Worm (Caenorhabditis elegans) whole organism, midembryonic: ENCODE data around the gene odr-1.

Experiments
- T22C8.4 ChIP-seq: fragments of 200-800 bp; sonication (Bioruptor generic); IDR thresholded peaks from 2 replicates; pipeline ENCODE4 v1.3.6; 2022; ENCODE audit warnings: missing genetic modification characterization, missing compliant biosample characterization
- cog-1 ChIP-seq: sonication (generic microtip); optimal IDR thresholded peaks from 2 replicates; lab custom pipeline; 2016; ENCODE audit warnings: missing genetic modification characterization, missing compliant biosample characterization
- flt-1 ChIP-seq: fragments of 200-800 bp; sonication (Bioruptor generic); IDR thresholded peaks from 2 replicates; pipeline ENCODE4 v1.3.6; 2022; ENCODE audit warnings: missing genetic modification characterization, missing compliant biosample characterization
- klf-2 ChIP-seq: fragments of 200-800 bp; sonication (Bioruptor generic); conservative IDR thresholded peaks from 2 replicates; pipeline ENCODE4 v1.3.6; 2022; ENCODE audit warnings: missing genetic modification reagents, missing genetic modification characterization, missing compliant biosample characterization
- med-1 ChIP-seq: sonication (generic microtip); optimal IDR thresholded peaks from 2 replicates; lab custom pipeline; 2017; ENCODE audit warnings: missing genetic modification characterization, mild to moderate bottlenecking, missing compliant biosample characterization, antibody characterized with exemption, missing genetic modification reagents; ENCODE audit not compliant: insufficient read depth
- ref-1 ChIP-seq: fragments of 200-800 bp; sonication (Bioruptor generic); conservative IDR thresholded peaks from 2 replicates; pipeline ENCODE4 v1.3.6; 2022; ENCODE audit warnings: missing genetic modification reagents, missing genetic modification characterization, missing compliant biosample characterization
- tab-1 ChIP-seq: fragments of 200-800 bp; sonication (Bioruptor generic); IDR thresholded peaks from 2 replicates; pipeline ENCODE4 v1.3.6; 2022; ENCODE audit warnings: missing genetic modification characterization, missing compliant biosample characterization
- ztf-23 ChIP-seq: fragments of 200-800 bp; sonication (Bioruptor generic); IDR thresholded peaks from 2 replicates; pipeline ENCODE4 v1.3.6; 2022; ENCODE audit warnings: missing genetic modification reagents, missing genetic modification characterization, missing compliant biosample characterization
- ztf-29 ChIP-seq: fragments of 200-800 bp; sonication (Bioruptor generic); IDR thresholded peaks from 2 replicates; pipeline ENCODE4 v1.3.6; 2022; ENCODE audit warnings: missing genetic modification reagents, missing genetic modification characterization, missing compliant biosample characterization

Gene odr-1

DNA sequence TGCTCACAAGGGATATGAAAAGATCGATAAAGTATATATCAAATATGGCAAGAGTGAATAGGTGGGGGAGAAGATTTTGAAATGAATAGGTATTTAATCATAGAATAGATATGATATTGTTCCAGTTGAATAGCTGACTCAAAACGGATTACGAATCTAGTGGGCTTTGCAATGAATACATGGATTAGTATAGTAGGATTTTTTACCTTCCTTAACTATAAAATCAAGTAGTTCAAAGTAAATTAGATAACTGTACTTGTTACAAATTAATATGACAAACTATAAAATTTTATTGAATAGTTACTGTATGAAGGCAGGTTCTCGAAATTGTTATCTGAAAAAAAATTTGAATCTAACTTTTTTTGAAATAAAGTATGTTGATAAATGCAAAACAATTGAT, at the start of gene odr-1:
Gene odr-1 (minus strand): TSS at position 101 of the 400 bp plus-strand sequence.
- TF ChIP-seq ztf-23 (GFP tag; lab: Robert Waterston, UW) (no peak), tab-1 (no peak), ref-1 (GFP tag; lab: Robert Waterston, UW) (no peak), med-1 (GFP tag; lab: Kevin White, UChicago) (no peak), T22C8.4 (GFP tag; lab: Robert Waterston, UW) (no peak), ztf-29 (GFP tag; lab: Robert Waterston, UW) (no peak), klf-2 (GFP tag; lab: Robert Waterston, UW) (no peak), flt-1 (GFP tag; lab: Robert Waterston, UW) (no peak), cog-1 (tag; lab: Kevin White, UChicago) (no peak)

DNA sequence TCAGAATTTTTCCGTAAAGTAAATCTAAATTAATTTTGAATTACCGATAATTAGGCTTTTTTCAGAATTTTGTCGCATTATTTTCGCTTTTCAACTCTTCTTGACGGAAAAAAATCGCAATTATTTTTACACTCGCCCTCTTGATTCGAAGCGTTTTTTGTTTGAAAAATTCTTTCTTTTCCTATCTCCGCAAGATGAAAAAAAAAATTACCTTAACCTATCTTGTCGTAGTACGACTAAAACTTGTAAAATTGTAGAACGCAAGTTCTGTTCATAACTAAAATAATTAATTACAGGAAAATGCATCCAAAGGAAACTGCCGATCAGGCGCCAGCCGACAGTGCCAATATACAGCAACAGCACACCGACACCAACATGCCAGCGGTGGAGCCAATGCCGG, 49.3 kb upstream of the odr-1 start, which contains the start of gene F54B11.7:
Gene F54B11.7 (plus strand): TSS at position 301 of the 400 bp plus-strand sequence.
- no peak for TF ChIP-seq cog-1 (tag; lab: Kevin White, UChicago)
- no peak for TF ChIP-seq ref-1 (GFP tag; lab: Robert Waterston, UW)
- TF ChIP-seq ztf-23 (GFP tag; lab: Robert Waterston, UW): no peak
- no peak for TF ChIP-seq ztf-29 (GFP tag; lab: Robert Waterston, UW)
- TF ChIP-seq tab-1: no peak
- no peak for TF ChIP-seq flt-1 (GFP tag; lab: Robert Waterston, UW)
- TF ChIP-seq T22C8.4 (GFP tag; lab: Robert Waterston, UW): no peak
- TF ChIP-seq klf-2 (GFP tag; lab: Robert Waterston, UW): no peak
- TF ChIP-seq med-1 (GFP tag; lab: Kevin White, UChicago): no peak

DNA sequence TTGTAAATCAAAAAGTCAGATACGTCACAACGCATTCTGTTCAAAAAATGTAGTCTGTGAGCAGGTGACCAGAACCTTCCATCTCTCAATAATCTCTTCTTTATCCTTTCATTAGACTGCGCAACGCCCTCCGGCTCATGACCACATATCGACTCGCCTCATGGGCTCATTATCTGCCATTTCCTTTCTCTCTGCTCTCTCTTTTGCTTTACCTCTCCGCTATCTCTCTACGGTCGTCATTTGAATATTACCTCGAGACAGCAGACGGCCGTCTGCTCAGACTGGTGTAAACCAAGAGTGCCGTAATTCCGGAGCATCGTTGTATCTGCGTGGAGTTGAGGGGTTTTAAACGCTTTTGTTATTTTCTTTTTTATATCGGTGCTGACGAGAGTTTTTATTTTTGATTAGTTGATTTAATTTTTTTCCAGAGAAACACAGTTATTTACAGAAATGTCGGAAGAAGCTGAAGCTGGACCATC, 47.3 kb upstream of the odr-1 start, which contains the start of gene bra-1:
Gene bra-1 (plus strand): TSS at position 429 of the 479 bp plus-strand sequence.
- TF ChIP-seq med-1 (GFP tag; lab: Kevin White, UChicago) (no peak), ztf-23 (GFP tag; lab: Robert Waterston, UW) (peak; percentile 53; the same call in 1 of the 2 replicates), klf-2 (GFP tag; lab: Robert Waterston, UW) (no peak), cog-1 (tag; lab: Kevin White, UChicago) (peak; percentile 19), flt-1 (GFP tag; lab: Robert Waterston, UW) (peak; percentile 63)

DNA sequence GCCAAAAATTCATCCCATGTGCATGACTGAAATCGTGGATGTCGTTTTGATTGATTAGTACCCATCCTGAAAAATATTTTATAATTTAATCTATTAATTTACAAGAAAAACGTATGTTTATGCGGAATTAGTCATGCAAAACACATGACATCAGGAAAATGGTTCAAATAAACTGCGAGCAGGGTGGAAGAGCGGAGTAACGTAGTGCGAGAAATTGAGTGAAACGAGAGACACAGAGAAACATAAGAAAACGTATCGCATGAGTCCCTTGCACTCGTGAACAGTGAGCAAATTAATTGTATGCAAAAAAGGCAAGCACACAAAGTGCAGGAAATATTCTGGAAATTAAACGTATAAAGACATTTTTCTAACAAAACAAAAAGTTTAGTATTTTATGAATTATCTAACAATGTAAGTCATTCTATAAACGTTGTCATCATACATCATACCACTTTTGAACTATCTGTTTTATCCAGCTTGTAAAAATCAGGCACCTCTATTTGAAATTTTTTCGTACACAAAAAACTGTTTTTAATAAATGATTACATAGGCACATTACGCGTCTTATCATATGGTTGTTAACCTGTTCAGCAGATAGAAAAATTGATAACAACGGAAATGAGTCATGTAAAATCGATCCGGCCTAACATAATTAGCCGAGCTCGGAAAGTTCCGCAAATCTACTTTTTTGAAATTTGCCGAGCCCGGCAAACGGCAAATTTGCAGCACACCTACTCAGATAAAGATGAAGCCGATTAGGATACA, 45.4 kb upstream of the odr-1 start, which contains the start of gene F54B11.5:
Gene F54B11.5 (minus strand): TSS at position 66 of the 765 bp plus-strand sequence.
- TF ChIP-seq flt-1 (GFP tag; lab: Robert Waterston, UW) (0 out of 2 replicates have a peak, but pooled peaks have one; percentile 9), ref-1 (GFP tag; lab: Robert Waterston, UW) (no peak), cog-1 (tag; lab: Kevin White, UChicago) (peak; percentile 30), med-1 (GFP tag; lab: Kevin White, UChicago) (no peak)

DNA sequence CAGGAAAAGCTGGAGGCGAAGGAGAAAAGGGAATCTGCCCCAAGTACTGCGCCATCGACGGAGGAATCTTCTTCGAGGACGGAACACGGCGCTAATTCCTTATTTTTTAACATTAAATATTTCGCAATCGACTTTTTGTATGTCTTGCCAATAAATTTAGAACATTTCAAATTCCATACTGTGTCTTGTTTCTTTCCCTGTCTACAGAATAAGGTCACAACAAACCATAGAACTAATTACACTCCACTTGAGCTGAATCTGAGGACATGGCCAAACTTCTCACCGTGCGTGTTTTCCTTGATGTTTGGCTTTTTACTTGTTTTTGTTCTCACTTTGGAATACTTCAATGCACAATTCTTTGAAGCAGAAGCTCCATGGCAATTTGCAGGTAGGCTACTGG, 41.6 kb upstream of the odr-1 start, which contains the start of gene F54B11.4:
Gene F54B11.4 (plus strand): TSS at position 301 of the 400 bp plus-strand sequence.
- TF ChIP-seq klf-2 (GFP tag; lab: Robert Waterston, UW) (no peak), cog-1 (tag; lab: Kevin White, UChicago) (no peak), med-1 (GFP tag; lab: Kevin White, UChicago) (no peak), ref-1 (GFP tag; lab: Robert Waterston, UW) (no peak), tab-1 (no peak), flt-1 (GFP tag; lab: Robert Waterston, UW) (no peak), ztf-23 (GFP tag; lab: Robert Waterston, UW) (no peak), ztf-29 (GFP tag; lab: Robert Waterston, UW) (no peak), T22C8.4 (GFP tag; lab: Robert Waterston, UW) (no peak)

DNA sequence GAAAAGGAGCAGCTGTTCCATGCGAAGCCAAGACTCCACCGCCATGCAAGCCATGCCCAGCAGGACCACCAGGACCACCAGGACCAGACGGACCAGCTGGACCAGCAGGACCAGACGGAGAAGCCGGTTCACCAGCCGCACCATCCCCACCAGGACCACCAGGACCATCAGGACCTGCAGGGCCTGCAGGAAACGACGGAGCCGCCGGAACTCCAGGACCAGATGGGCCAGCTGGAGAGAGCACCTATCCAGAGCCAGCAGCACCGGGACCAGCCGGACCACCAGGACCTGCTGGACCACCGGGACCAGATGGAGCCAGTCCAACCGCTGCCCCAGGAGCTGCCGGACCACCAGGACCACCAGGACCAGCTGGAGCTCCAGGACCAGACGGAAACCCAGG, 41.2 kb upstream of the odr-1 start:
- TF ChIP-seq T22C8.4 (GFP tag; lab: Robert Waterston, UW) (no peak), flt-1 (GFP tag; lab: Robert Waterston, UW) (no peak)

DNA sequence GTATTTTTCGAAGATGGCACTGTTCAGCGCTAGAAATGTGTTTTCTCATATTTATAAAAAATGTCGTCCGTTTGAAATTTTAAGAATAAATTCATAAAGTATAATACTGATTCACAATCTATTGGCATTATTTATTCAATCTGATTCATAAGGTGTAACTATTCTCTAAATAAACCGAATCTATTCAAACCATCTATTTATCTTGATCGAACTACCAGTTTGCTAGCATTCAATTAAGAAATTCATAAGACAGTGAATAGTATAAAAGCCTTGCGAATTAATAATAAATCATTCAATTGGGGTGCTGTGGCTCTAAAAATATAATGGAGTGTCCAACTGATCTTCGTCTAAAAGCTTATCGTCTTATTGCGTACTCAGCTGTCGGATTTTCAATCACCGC, 40.4 kb upstream of the odr-1 start, which contains the start of gene col-44:
Gene col-44 (plus strand): TSS at position 301 of the 400 bp plus-strand sequence.
- no peak for TF ChIP-seq ztf-23 (GFP tag; lab: Robert Waterston, UW)
- no peak for TF ChIP-seq ref-1 (GFP tag; lab: Robert Waterston, UW)
- no peak for TF ChIP-seq cog-1 (tag; lab: Kevin White, UChicago)
- no peak for TF ChIP-seq T22C8.4 (GFP tag; lab: Robert Waterston, UW)
- TF ChIP-seq tab-1: no peak
- no peak for TF ChIP-seq flt-1 (GFP tag; lab: Robert Waterston, UW)
- no peak for TF ChIP-seq ztf-29 (GFP tag; lab: Robert Waterston, UW)
- no peak for TF ChIP-seq klf-2 (GFP tag; lab: Robert Waterston, UW)
- TF ChIP-seq med-1 (GFP tag; lab: Kevin White, UChicago): no peak

DNA sequence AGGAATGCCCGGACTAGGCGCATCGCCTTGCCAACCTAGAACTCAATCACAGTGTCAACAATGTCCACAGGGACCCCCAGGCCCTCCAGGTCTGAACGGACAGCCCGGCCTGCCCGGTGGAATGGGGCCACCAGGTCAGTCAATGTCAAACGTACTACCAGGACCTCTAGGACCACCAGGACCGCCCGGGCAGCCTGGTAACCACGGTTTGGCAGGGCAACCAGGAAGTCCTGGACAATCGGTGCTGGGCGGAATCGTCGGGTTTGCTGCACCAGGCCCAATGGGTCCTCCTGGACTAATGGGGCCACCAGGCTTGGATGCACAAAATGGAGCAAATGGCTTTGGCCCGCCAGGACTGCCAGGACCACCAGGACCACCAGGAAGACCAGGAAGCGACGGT, 39.9 kb upstream of the odr-1 start:
- TF ChIP-seq tab-1 (no peak), ref-1 (GFP tag; lab: Robert Waterston, UW) (no peak), flt-1 (GFP tag; lab: Robert Waterston, UW) (no peak), ztf-23 (GFP tag; lab: Robert Waterston, UW) (no peak), ztf-29 (GFP tag; lab: Robert Waterston, UW) (no peak), T22C8.4 (GFP tag; lab: Robert Waterston, UW) (no peak), cog-1 (tag; lab: Kevin White, UChicago) (no peak), med-1 (GFP tag; lab: Kevin White, UChicago) (no peak), klf-2 (GFP tag; lab: Robert Waterston, UW) (no peak)

DNA sequence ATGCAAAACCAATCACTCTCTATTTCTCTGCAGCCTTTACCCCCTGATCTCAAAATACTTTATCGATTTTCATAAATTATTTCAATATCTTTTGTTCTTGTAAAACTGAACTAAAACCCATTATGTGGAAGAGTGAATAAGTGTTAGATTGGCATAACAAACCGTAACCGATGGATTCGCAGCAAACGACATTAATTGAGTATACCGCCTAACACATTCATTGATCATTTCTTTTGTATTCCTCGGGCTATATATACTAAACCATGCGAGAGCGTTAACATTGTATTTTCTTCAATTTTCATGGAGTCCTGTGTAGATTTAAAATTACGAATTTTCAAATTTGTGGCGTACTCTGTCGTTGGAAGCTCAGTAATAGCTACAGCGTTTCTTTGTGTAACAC, 38.9 kb upstream of the odr-1 start, which contains the start of gene col-9:
Gene col-9 (plus strand): TSS at position 301 of the 400 bp plus-strand sequence.
- no peak for TF ChIP-seq T22C8.4 (GFP tag; lab: Robert Waterston, UW)
- no peak for TF ChIP-seq cog-1 (tag; lab: Kevin White, UChicago)
- TF ChIP-seq tab-1: no peak
- TF ChIP-seq flt-1 (GFP tag; lab: Robert Waterston, UW): no peak
- no peak for TF ChIP-seq ztf-23 (GFP tag; lab: Robert Waterston, UW)
- no peak for TF ChIP-seq med-1 (GFP tag; lab: Kevin White, UChicago)
- TF ChIP-seq ref-1 (GFP tag; lab: Robert Waterston, UW): no peak
- no peak for TF ChIP-seq ztf-29 (GFP tag; lab: Robert Waterston, UW)
- TF ChIP-seq klf-2 (GFP tag; lab: Robert Waterston, UW): no peak
